Worm (Caenorhabditis elegans) whole organism, young adult: Measurements from ENCODE around the gene uaf-1.

Source experiments
- B0336.3 ChIP-seq: fragments of 200-800 bp; sonication (Bioruptor generic); IDR thresholded peaks from 2 replicates; pipeline ENCODE4 v1.3.6; 2022; ENCODE audit warnings: missing genetic modification characterization, missing compliant biosample characterization
- F37B4.10 ChIP-seq: fragments of 200-800 bp; sonication (Bioruptor generic); IDR thresholded peaks from 2 replicates; pipeline ENCODE4 v1.3.6; 2022; ENCODE audit warnings: missing genetic modification characterization, missing compliant biosample characterization
- Y56A3A.18 ChIP-seq: fragments of 200-800 bp; sonication (Bioruptor generic); IDR thresholded peaks from 2 replicates; pipeline ENCODE4 v1.3.6; 2022; ENCODE audit warnings: missing genetic modification reagents, missing genetic modification characterization, missing compliant biosample characterization
- aptf-2 ChIP-seq: fragments of 200-800 bp; sonication (Bioruptor generic); conservative IDR thresholded peaks from 2 replicates; pipeline ENCODE4 v1.3.6; 2022; ENCODE audit warnings: missing genetic modification reagents, missing genetic modification characterization, missing compliant biosample characterization
- ets-4 ChIP-seq: fragments of 200-800 bp; sonication (Bioruptor generic); optimal IDR thresholded peaks from 2 replicates; lab custom pipeline; 2018; ENCODE audit warnings: mild to moderate bottlenecking, missing genetic modification characterization, missing compliant biosample characterization
- him-1 ChIP-seq: sonication (generic microtip); optimal IDR thresholded peaks from 2 replicates; lab custom pipeline; 2016; ENCODE audit warnings: missing genotype, missing genetic modification reagents, missing genetic modification characterization, missing compliant biosample characterization
- lin-26 ChIP-seq: fragments of 200-800 bp; sonication (Bioruptor generic); IDR thresholded peaks from 2 replicates; pipeline ENCODE4 v1.3.6; 2022; ENCODE audit warnings: missing genetic modification reagents, missing genetic modification characterization, missing compliant biosample characterization
- mel-28 ChIP-seq: sonication (generic microtip); optimal IDR thresholded peaks from 2 replicates; lab custom pipeline; 2016; ENCODE audit warnings: borderline replicate concordance, mild to moderate bottlenecking, missing genetic modification characterization, missing compliant biosample characterization
- nfya-1 ChIP-seq: sonication (generic microtip); optimal IDR thresholded peaks from 2 replicates; lab custom pipeline; 2017; ENCODE audit warnings: antibody characterized with exemption, missing compliant biosample characterization, missing genetic modification characterization, borderline replicate concordance; ENCODE audit not compliant: insufficient read depth
- pha-4 ChIP-seq: fragments of 150-350 bp; sonication (generic microtip); optimal IDR thresholded peaks from 2 replicates; lab custom pipeline; 2014; ENCODE audit warnings: missing biosample characterization, missing genetic modification reagents, missing genetic modification characterization
- rec-8 ChIP-seq, 2 experiments: sonication (generic microtip); optimal IDR thresholded peaks; 2 replicates each; lab custom pipeline; 2016; ENCODE audit warnings: mild to moderate bottlenecking in 2 of 2, missing genetic modification characterization in 2 of 2, missing genetic modification reagents in 2 of 2, missing genotype in 2 of 2, missing biosample characterization in 1 of 2, missing compliant biosample characterization in 1 of 2, moderate library complexity in 1 of 2
- snpc-4 ChIP-seq, 5 experiments: fragments of 150-350 bp in 1 of 5; sonication (generic microtip) in 4 of 5; optimal IDR thresholded peaks; 2 replicates each; lab custom pipeline; 2014 to 2018; ENCODE audit warnings: missing genetic modification characterization in 5 of 5, missing biosample characterization in 3 of 5, antibody characterized with exemption in 2 of 5, mild to moderate bottlenecking in 2 of 5, missing compliant biosample characterization in 2 of 5, missing genotype in 2 of 5, moderate library complexity in 2 of 5, missing genetic modification reagents in 1 of 5
- xnd-1 ChIP-seq: sonication (generic microtip); optimal IDR thresholded peaks from 2 replicates; lab custom pipeline; 2016; ENCODE audit warnings: missing genotype, missing genetic modification reagents, missing genetic modification characterization, missing compliant biosample characterization

ce11 chrIII:1051877-1052276, 24.5 kb downstream of the uaf-1 start:
- TF ChIP-seq nfya-1 (no peak), xnd-1 (no peak), Y56A3A.18 (no peak), snpc-4 (GFP tag; optimal IDR thresholded peaks at IDR 0.05; lab: Kevin White, UChicago) (no peak), snpc-4 (tag; optimal IDR thresholded peaks at IDR 0.05; lab: Kevin White, UChicago) (no peak), mel-28 (no peak), F37B4.10 (GFP tag; lab: Robert Waterston, UW) (no peak), B0336.3 (no peak), aptf-2 (GFP tag; lab: Robert Waterston, UW) (no peak), rec-8 (tag; optimal IDR thresholded peaks at IDR 0.05; lab: Kevin White, UChicago) (no peak), ets-4 (no peak), lin-26 (GFP tag; lab: Robert Waterston, UW) (no peak), pha-4 (tag; lab: Kevin White, UChicago) (no peak), him-1 (tag; lab: Kevin White, UChicago) (no peak)
